Fruit fly (Drosophila melanogaster): Measurements from ENCODE around the gene Brr2.

The Brr2 gene

DNA sequence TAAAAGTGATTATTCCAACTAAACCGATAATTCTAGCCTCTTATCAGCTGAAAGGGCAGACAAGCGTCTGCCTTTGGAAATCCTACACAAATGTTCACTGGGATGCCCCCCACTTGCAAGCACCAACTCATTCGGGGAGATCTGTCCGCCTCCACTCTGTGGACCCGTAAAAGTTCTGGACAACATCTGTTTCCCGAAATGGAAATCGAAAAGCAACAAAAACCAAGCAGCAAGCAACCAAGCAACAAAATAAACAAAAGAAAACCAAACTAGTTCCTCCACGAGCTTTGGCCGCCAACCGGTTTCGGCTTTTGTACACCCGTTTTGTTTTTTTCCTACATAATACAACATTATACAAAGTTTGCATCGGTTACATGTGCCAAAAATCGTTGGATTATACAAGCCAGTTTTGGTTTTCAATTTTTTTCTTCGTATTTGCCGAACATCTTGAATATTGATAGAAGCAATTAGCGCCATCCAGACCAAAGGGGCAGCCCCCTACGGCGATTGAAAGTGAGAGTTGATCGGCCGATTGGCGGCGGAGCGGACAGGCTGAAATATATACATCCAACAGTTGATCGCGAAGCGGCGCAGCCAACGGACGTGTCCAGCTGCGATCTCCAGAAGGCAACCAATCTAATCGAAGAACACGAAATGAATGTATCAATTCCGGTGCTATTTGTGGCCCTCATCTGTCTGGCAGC lies 8.9 kb downstream of the Brr2 start, which contains the start of gene CG17032 (continued):
- TF ChIP-seq CG15601 (tag; optimal IDR thresholded peaks at IDR 0.05) (peak; percentile 74), crc (GFP tag; optimal IDR thresholded peaks at IDR 0.05) (no peak), CG10565 (GFP tag; optimal IDR thresholded peaks at IDR 0.05) (no peak), CG32772 (GFP tag; IDR thresholded peaks at IDR 0.05) (no peak), Chrac-16 (GFP tag; optimal IDR thresholded peaks at IDR 0.05) (no peak), gro (GFP tag; optimal IDR thresholded peaks at IDR 0.05) (peak; percentile 55), bsh (GFP tag; optimal IDR thresholded peaks at IDR 0.05) (peak in 1 of 2 experiments; percentile 30), CG6272 (GFP tag; IDR thresholded peaks at IDR 0.05) (no peak), CG12391 (tag; optimal IDR thresholded peaks at IDR 0.05) (no peak), CG17328 (GFP tag; IDR thresholded peaks at IDR 0.05) (no peak), Atf6 (GFP tag; IDR thresholded peaks at IDR 0.05) (0 out of 2 replicates have a peak, but pooled peaks have one; percentile 21), sug (tag; optimal IDR thresholded peaks at IDR 0.05) (peak; percentile 95), vvl (GFP tag; IDR thresholded peaks at IDR 0.05) (peak; percentile 75), CG10654 (GFP tag; optimal IDR thresholded peaks at IDR 0.05) (no peak), pros (GFP tag; optimal IDR thresholded peaks at IDR 0.05) (peak; percentile 53), kah (GFP tag; optimal IDR thresholded peaks at IDR 0.05) (no peak)

dm6 chr3L:15956448-15957010 lies 11.1 kb downstream of the Brr2 start, which contains the start of gene elgi:
Gene elgi (plus strand): TSS chr3L:15956550.
- no peak for TF ChIP-seq stc (GFP tag; IDR thresholded peaks at IDR 0.05)
- TF ChIP-seq Ada2b (GFP tag; IDR thresholded peaks at IDR 0.05), result peak; percentile 21; the same call in 1 of the 2 replicates
- peak; percentile 24 for TF ChIP-seq CG4328 (GFP tag; optimal IDR thresholded peaks at IDR 0.05)
- TF ChIP-seq eve (GFP tag; optimal IDR thresholded peaks at IDR 0.05), result no peak
- peak; percentile 78 for TF ChIP-seq lbe (GFP tag; optimal IDR thresholded peaks at IDR 0.05)
- TF ChIP-seq lilli (GFP tag; optimal IDR thresholded peaks at IDR 0.05), result peak; percentile 74
- TF ChIP-seq Dref (GFP tag; IDR thresholded peaks at IDR 0.05), result no peak
- peak; percentile 50 for TF ChIP-seq CG1233 (GFP tag; optimal IDR thresholded peaks at IDR 0.05)
- TF ChIP-seq CG10431 (GFP tag; optimal IDR thresholded peaks at IDR 0.05), result no peak
- no peak for TF ChIP-seq CG11695 (GFP tag; IDR thresholded peaks at IDR 0.05)
- no peak for TF ChIP-seq cato (GFP tag; optimal IDR thresholded peaks at IDR 0.05; ENCODE audit: borderline replicate concordance)
- peak; percentile 11 for TF ChIP-seq schlank (tag; optimal IDR thresholded peaks at IDR 0.05)
- TF ChIP-seq CG10654 (GFP tag; optimal IDR thresholded peaks at IDR 0.05), result peak; percentile 31
- peak; percentile 2 for TF ChIP-seq luna (GFP tag; optimal IDR thresholded peaks at IDR 0.05)
- no peak for TF ChIP-seq hkb (optimal IDR thresholded peaks at IDR 0.05)
- TF ChIP-seq hkb (GFP tag; IDR thresholded peaks at IDR 0.05), result peak; percentile 36; the same call in 1 of the 2 replicates
- no peak for TF ChIP-seq ro (GFP tag; IDR thresholded peaks at IDR 0.05)
- TF ChIP-seq CHES-1-like (GFP tag; optimal IDR thresholded peaks at IDR 0.05), result peak; percentile 71
- TF ChIP-seq amos (GFP tag; IDR thresholded peaks at IDR 0.05; ENCODE audit: partially characterized antibody), result peak; percentile 18; the same call in 1 of the 2 replicates
- peak; percentile 58 for TF ChIP-seq sug (tag; optimal IDR thresholded peaks at IDR 0.05)
- no peak for TF ChIP-seq CG11560 (tag; IDR thresholded peaks at IDR 0.05)
- TF ChIP-seq CG13894 (tag; optimal IDR thresholded peaks at IDR 0.05), result peak; percentile 22
- peak; percentile 56 for TF ChIP-seq Camta (GFP tag; optimal IDR thresholded peaks at IDR 0.05)
- peak; percentile 63 for TF ChIP-seq CG12659 (GFP tag; optimal IDR thresholded peaks at IDR 0.05)
- TF ChIP-seq Fer2 (tag; optimal IDR thresholded peaks at IDR 0.05), result no peak
- TF ChIP-seq Adf1 (GFP tag; IDR thresholded peaks at IDR 0.05), result no peak
- no peak for TF ChIP-seq crc (GFP tag; optimal IDR thresholded peaks at IDR 0.05)
- TF ChIP-seq cwo (GFP tag; optimal IDR thresholded peaks at IDR 0.05), result peak; percentile 33
- no peak for TF ChIP-seq MTF-1 (GFP tag; optimal IDR thresholded peaks at IDR 0.05; ENCODE audit: borderline replicate concordance)
- TF ChIP-seq mam (GFP tag; optimal IDR thresholded peaks at IDR 0.05), result peak; percentile 85
- TF ChIP-seq Awh (GFP tag; IDR thresholded peaks at IDR 0.05), result no peak
- TF ChIP-seq CG6254 (GFP tag; optimal IDR thresholded peaks at IDR 0.05), result no peak
- peak; percentile 35; the same call in 1 of the 2 replicates for TF ChIP-seq E2f2 (GFP tag; IDR thresholded peaks at IDR 0.05)
- TF ChIP-seq CG8944 (GFP tag; optimal IDR thresholded peaks at IDR 0.05), result peak; percentile 38
- peak; percentile 49 for TF ChIP-seq jumu (GFP tag; optimal IDR thresholded peaks at IDR 0.05)
